Fruit fly (Drosophila melanogaster) whole organism, embryonic: ENCODE data around the gene KdelR.

Source experiments
- Asciz ChIP-seq: fragments of 200-800 bp; sonication (Bioruptor generic); optimal IDR thresholded peaks from 2 replicates; lab custom pipeline; 2017; ENCODE audit warnings: missing biosample characterization, mild to moderate bottlenecking, missing genetic modification characterization, missing genetic modification reagents
- Awh ChIP-seq: fragments of 200-800 bp; sonication (Bioruptor generic); IDR thresholded peaks from 2 replicates; pipeline ENCODE4, ENCODE4 v1.3.6; 2022; ENCODE audit warnings: missing biosample characterization, missing genetic modification characterization
- BtbVII ChIP-seq: fragments of 200-800 bp; sonication (Bioruptor generic); optimal IDR thresholded peaks from 3 replicates; lab custom pipeline; 2017; ENCODE audit warnings: missing biosample characterization, mild to moderate bottlenecking, missing genetic modification characterization
- CG10654 ChIP-seq: fragments of 200-800 bp; sonication (Bioruptor generic); optimal IDR thresholded peaks from 2 replicates; lab custom pipeline; 2016; ENCODE audit warnings: missing biosample characterization, missing genetic modification characterization
- CG10979 ChIP-seq: fragments of 200-800 bp; sonication (Bioruptor generic); optimal IDR thresholded peaks from 2 replicates; lab custom pipeline; 2018; ENCODE audit warnings: missing biosample characterization, mild to moderate bottlenecking, missing genetic modification characterization, moderate library complexity
- CG12299 ChIP-seq: fragments of 200-800 bp; sonication (Bioruptor generic); optimal IDR thresholded peaks from 2 replicates; lab custom pipeline; 2018; ENCODE audit warnings: missing biosample characterization, mild to moderate bottlenecking, missing genetic modification characterization
- CG12744 ChIP-seq: fragments of 200-800 bp; sonication (Bioruptor generic); optimal IDR thresholded peaks from 2 replicates; lab custom pipeline; 2016; ENCODE audit warnings: missing biosample characterization, missing genetic modification characterization
- CG13287 ChIP-seq: fragments of 200-800 bp; sonication (Bioruptor generic); IDR thresholded peaks from 2 replicates; pipeline ENCODE4 v1.3.6; 2022; ENCODE audit warnings: missing biosample characterization, missing genetic modification characterization; ENCODE audit not compliant: partially characterized antibody
- CG14014 ChIP-seq: fragments of 200-800 bp; sonication (Bioruptor generic); IDR thresholded peaks from 2 replicates; pipeline ENCODE4 v1.3.6; 2022; ENCODE audit warnings: missing biosample characterization, missing genetic modification characterization
- CG14710 ChIP-seq: fragments of 200-800 bp; sonication (Bioruptor generic); optimal IDR thresholded peaks from 3 replicates; lab custom pipeline; 2019; ENCODE audit warnings: missing biosample characterization, mild to moderate bottlenecking, missing genetic modification characterization, moderate library complexity
- CG14860 ChIP-seq: fragments of 200-800 bp; sonication (Bioruptor generic); IDR thresholded peaks from 3 replicates; pipeline ENCODE4 v1.3.6; 2022; ENCODE audit warnings: missing biosample characterization, missing genetic modification characterization; ENCODE audit not compliant: partially characterized antibody
- CG1602 ChIP-seq: fragments of 200-800 bp; sonication (Bioruptor generic); optimal IDR thresholded peaks from 3 replicates; lab custom pipeline; 2016; ENCODE audit warnings: missing biosample characterization, missing genetic modification characterization
- CG2199 ChIP-seq: fragments of 200-800 bp; sonication (Bioruptor generic); IDR thresholded peaks from 3 replicates; pipeline ENCODE4 v1.3.6; 2022; ENCODE audit warnings: missing biosample characterization, missing genetic modification characterization
- CG3065 ChIP-seq: fragments of 200-800 bp; sonication (Bioruptor generic); optimal IDR thresholded peaks from 2 replicates; lab custom pipeline; 2016; ENCODE audit warnings: missing biosample characterization, missing genetic modification characterization
- CG34224 ChIP-seq: fragments of 200-800 bp; sonication (Bioruptor generic); IDR thresholded peaks from 3 replicates; pipeline ENCODE4 v1.3.6; 2022; ENCODE audit warnings: missing biosample characterization, missing genetic modification characterization; ENCODE audit not compliant: partially characterized antibody
- CG4328 ChIP-seq: fragments of 200-800 bp; sonication (Bioruptor generic); optimal IDR thresholded peaks from 3 replicates; lab custom pipeline; 2017; ENCODE audit warnings: missing biosample characterization, missing genetic modification reagents, missing genetic modification characterization
- CG6791 ChIP-seq: fragments of 200-800 bp; sonication (Bioruptor generic); IDR thresholded peaks from 3 replicates; pipeline ENCODE4 v1.3.6; 2022; ENCODE audit warnings: missing biosample characterization, missing genetic modification characterization; ENCODE audit not compliant: partially characterized antibody
- CG7271 ChIP-seq: fragments of 200-800 bp; sonication (Bioruptor generic); optimal IDR thresholded peaks from 2 replicates; lab custom pipeline; 2018; ENCODE audit warnings: missing biosample characterization, mild to moderate bottlenecking, missing genetic modification characterization, moderate library complexity
- CG7839 ChIP-seq: fragments of 200-800 bp; sonication (Bioruptor generic); optimal IDR thresholded peaks from 3 replicates; lab custom pipeline; 2018; ENCODE audit warnings: missing biosample characterization, mild to moderate bottlenecking, missing genetic modification characterization, moderate library complexity
- CG7987 ChIP-seq: fragments of 200-800 bp; sonication (Bioruptor generic); optimal IDR thresholded peaks from 2 replicates; lab custom pipeline; 2018; ENCODE audit warnings: missing biosample characterization, mild to moderate bottlenecking, missing genetic modification characterization, moderate library complexity
- CG8281 ChIP-seq: fragments of 200-800 bp; sonication (Bioruptor generic); optimal IDR thresholded peaks from 2 replicates; lab custom pipeline; 2018; ENCODE audit warnings: missing biosample characterization, mild to moderate bottlenecking, missing genetic modification characterization, moderate library complexity
- CG9817 ChIP-seq: fragments of 200-800 bp; sonication (Bioruptor generic); optimal IDR thresholded peaks from 2 replicates; lab custom pipeline; 2018; ENCODE audit warnings: missing biosample characterization, mild to moderate bottlenecking, missing genetic modification characterization, moderate library complexity
- Camta ChIP-seq: fragments of 200-800 bp; sonication (Bioruptor generic); optimal IDR thresholded peaks from 2 replicates; lab custom pipeline; 2016; ENCODE audit warnings: missing biosample characterization, missing genetic modification characterization
- CoRest ChIP-seq: fragments of 200-800 bp; sonication (Bioruptor generic); optimal IDR thresholded peaks from 3 replicates; lab custom pipeline; 2018; ENCODE audit warnings: missing biosample characterization, mild to moderate bottlenecking, missing genetic modification characterization, moderate library complexity
- D19A ChIP-seq: fragments of 200-800 bp; optimal IDR thresholded peaks from 3 replicates; lab custom pipeline; 2019; ENCODE audit warnings: missing biosample characterization, mild to moderate bottlenecking, missing genetic modification characterization, moderate library complexity
- Dfd ChIP-seq, 2 experiments: fragments of >200 bp; optimal IDR thresholded peaks; 2 replicates each; lab custom pipeline; 2017; ENCODE audit warnings: missing biosample characterization in 2 of 2, missing genetic modification characterization in 2 of 2
- Dll ChIP-seq: fragments of 200-800 bp; sonication (Bioruptor generic); IDR thresholded peaks from 4 replicates; pipeline ENCODE4 v1.3.6; 2022; ENCODE audit warnings: missing biosample characterization, missing genetic modification characterization; ENCODE audit not compliant: partially characterized antibody
- Doc2 ChIP-seq: fragments of 200-800 bp; sonication (Bioruptor generic); IDR thresholded peaks from 2 replicates; pipeline ENCODE4 v1.3.6; 2022; ENCODE audit warnings: missing biosample characterization, missing genetic modification characterization
- Elba2 ChIP-seq: fragments of 200-800 bp; sonication (Bioruptor generic); optimal IDR thresholded peaks from 3 replicates; lab custom pipeline; 2016; ENCODE audit warnings: missing biosample characterization, missing genetic modification characterization
- HHEX ChIP-seq: fragments of 200-800 bp; sonication (Bioruptor generic); optimal IDR thresholded peaks from 3 replicates; lab custom pipeline; 2017; ENCODE audit warnings: missing biosample characterization, mild to moderate bottlenecking, missing genetic modification characterization, missing genetic modification reagents
- HmgZ ChIP-seq: fragments of 200-800 bp; sonication (Bioruptor generic); optimal IDR thresholded peaks from 2 replicates; lab custom pipeline; 2018; ENCODE audit warnings: missing biosample characterization, mild to moderate bottlenecking, missing genetic modification characterization
- MBD-R2 ChIP-seq: fragments of 200-800 bp; sonication (Bioruptor generic); IDR thresholded peaks from 2 replicates; pipeline ENCODE4 v1.3.6; 2022; ENCODE audit warnings: missing biosample characterization, missing genetic modification characterization
- MESR4 ChIP-seq: fragments of 200-800 bp; sonication (Bioruptor generic); optimal IDR thresholded peaks from 2 replicates; lab custom pipeline; 2018; ENCODE audit warnings: missing biosample characterization, mild to moderate bottlenecking, missing genetic modification characterization, moderate library complexity
- MTF-1 ChIP-seq: fragments of 200-800 bp; sonication (Bioruptor generic); optimal IDR thresholded peaks from 2 replicates; lab custom pipeline; 2018; ENCODE audit warnings: missing biosample characterization, mild to moderate bottlenecking, missing genetic modification characterization, borderline replicate concordance
- Oli ChIP-seq: fragments of 200-800 bp; sonication (Bioruptor generic); optimal IDR thresholded peaks from 2 replicates; lab custom pipeline; 2018; ENCODE audit warnings: missing biosample characterization, mild to moderate bottlenecking, missing genetic modification characterization, moderate library complexity
- Sin3A ChIP-seq: fragments of >200 bp; optimal IDR thresholded peaks from 2 replicates; lab custom pipeline; 2018
- ara ChIP-seq: fragments of 200-800 bp; sonication (Bioruptor generic); IDR thresholded peaks from 2 replicates; pipeline ENCODE4 v1.3.6; 2022; ENCODE audit warnings: missing biosample characterization, missing genetic modification characterization
- corto ChIP-seq: fragments of 200-800 bp; sonication (Bioruptor generic); optimal IDR thresholded peaks from 2 replicates; lab custom pipeline; 2016; ENCODE audit warnings: missing biosample characterization, mild to moderate bottlenecking, missing genetic modification characterization, moderate library complexity
- dimm ChIP-seq: fragments of 200-800 bp; sonication (Bioruptor generic); IDR thresholded peaks from 2 replicates; pipeline ENCODE4 v1.3.6; 2022; ENCODE audit warnings: missing biosample characterization, missing genetic modification characterization
- en ChIP-seq: fragments of 200-800 bp; sonication (Bioruptor generic); optimal IDR thresholded peaks from 2 replicates; lab custom pipeline; 2016; ENCODE audit warnings: missing biosample characterization, missing genetic modification characterization
- ftz-f1 ChIP-seq: fragments of 200-800 bp; sonication (Bioruptor generic); optimal IDR thresholded peaks from 2 replicates; lab custom pipeline; 2016; ENCODE audit warnings: missing biosample characterization, missing genetic modification characterization
- gsb ChIP-seq: fragments of 200-800 bp; sonication (Bioruptor generic); IDR thresholded peaks from 2 replicates; pipeline ENCODE4 v1.3.6; 2022; ENCODE audit warnings: missing biosample characterization, missing genetic modification characterization
- hkb ChIP-seq, 2 experiments: fragments of 200-800 bp in 1 of 2; fragments of >200 bp in 1 of 2; sonication (Bioruptor generic) in 1 of 2; IDR thresholded peaks in 1 of 2; optimal IDR thresholded peaks in 1 of 2; 2 replicates each; pipeline versions ENCODE4 v1.3.6 to Lab custom; 2017 to 2022; ENCODE audit warnings: missing biosample characterization in 1 of 2, missing genetic modification characterization in 1 of 2
- hth ChIP-seq: fragments of >200 bp; optimal IDR thresholded peaks from 2 replicates; lab custom pipeline; 2017; ENCODE audit warnings: inconsistent platforms
- jumu ChIP-seq: fragments of 200-800 bp; sonication (Bioruptor generic); optimal IDR thresholded peaks from 3 replicates; lab custom pipeline; 2016; ENCODE audit warnings: missing biosample characterization, missing genetic modification characterization
- lilli ChIP-seq: fragments of 200-800 bp; sonication (Bioruptor generic); optimal IDR thresholded peaks from 3 replicates; lab custom pipeline; 2016; ENCODE audit warnings: missing biosample characterization, missing genetic modification characterization
- nerfin-1 ChIP-seq: fragments of 200-800 bp; sonication (Bioruptor generic); optimal IDR thresholded peaks from 3 replicates; lab custom pipeline; 2019; ENCODE audit warnings: missing biosample characterization, mild to moderate bottlenecking, missing genetic modification characterization, moderate library complexity
- psq ChIP-seq: fragments of 200-800 bp; sonication (Bioruptor generic); optimal IDR thresholded peaks from 2 replicates; lab custom pipeline; 2017; ENCODE audit warnings: missing biosample characterization, missing genetic modification characterization
- ssp ChIP-seq: fragments of 200-800 bp; sonication (Bioruptor generic); IDR thresholded peaks from 2 replicates; pipeline ENCODE4 v1.3.6; 2022; ENCODE audit warnings: missing biosample characterization, missing genetic modification characterization
- vfl ChIP-seq: fragments of 200-800 bp; sonication (Bioruptor generic); optimal IDR thresholded peaks from 2 replicates; lab custom pipeline; 2016; ENCODE audit warnings: missing biosample characterization, missing genetic modification characterization

Gene KdelR

dm6 chr2L:10403803-10404315, 22.8 kb upstream of the KdelR start (continued):
- TF ChIP-seq HmgZ (tag; lab: Kevin White, UChicago) (peak; percentile 3), CG1602 (GFP tag; lab: Kevin White, UChicago) (no peak), nerfin-1 (tag; lab: Kevin White, UChicago) (no peak), hth (lab: Kevin White, UChicago) (no peak), ftz-f1 (GFP tag; lab: Kevin White, UChicago) (no peak), CG14014 (no peak), CoRest (tag; lab: Kevin White, UChicago) (no peak), lilli (GFP tag; lab: Kevin White, UChicago) (no peak), CG13287 (GFP tag; lab: Robert Waterston, UW) (peak; percentile 62), CG7271 (tag; lab: Kevin White, UChicago) (no peak), psq (GFP tag; lab: Kevin White, UChicago) (no peak), hkb (optimal IDR thresholded peaks at IDR 0.05; lab: Kevin White, UChicago) (no peak), hkb (GFP tag; IDR thresholded peaks at IDR 0.05; lab: Robert Waterston, UW) (no peak), Sin3A (lab: Kevin White, UChicago) (no peak), Elba2 (GFP tag; lab: Kevin White, UChicago) (no peak), ssp (GFP tag; lab: Robert Waterston, UW) (no peak), CG10654 (GFP tag; lab: Kevin White, UChicago) (no peak), CG8281 (tag; lab: Kevin White, UChicago) (no peak), CG12299 (tag; lab: Kevin White, UChicago) (no peak), D19A (tag; lab: Kevin White, UChicago) (no peak), Oli (no peak), CG14710 (peak; percentile 1), Asciz (no peak), en (GFP tag; lab: Kevin White, UChicago) (no peak), MTF-1 (GFP tag; lab: Kevin White, UChicago) (no peak), CG12744 (no peak), CG4328 (GFP tag; lab: Kevin White, UChicago) (no peak), ara (GFP tag; lab: Robert Waterston, UW) (no peak), gsb (GFP tag; lab: Robert Waterston, UW) (no peak), CG6791 (peak; percentile 32; the same call in 1 of the 3 replicates), MBD-R2 (peak; percentile 52), CG34224 (GFP tag; lab: Robert Waterston, UW) (peak; percentile 44; the same call in 2 of the 3 replicates), CG9817 (tag; lab: Kevin White, UChicago) (no peak), BtbVII (no peak), Camta (GFP tag; lab: Kevin White, UChicago) (no peak), vfl (no peak), corto (GFP tag; lab: Kevin White, UChicago) (no peak), Dll (GFP tag; lab: Robert Waterston, UW) (peak; percentile 63), dimm (no peak), CG10979 (tag; lab: Kevin White, UChicago) (no peak), MESR4 (peak; percentile 54), CG2199 (no peak), CG14860 (GFP tag; lab: Robert Waterston, UW) (peak; percentile 42; the same call in 1 of the 3 replicates), CG7839 (tag; lab: Kevin White, UChicago) (no peak), Dfd (GFP tag; optimal IDR thresholded peaks at IDR 0.05; lab: Kevin White, UChicago) (no peak), CG7987 (no peak), CG3065 (GFP tag; lab: Kevin White, UChicago) (peak; percentile 95), HHEX (no peak), jumu (GFP tag; lab: Kevin White, UChicago) (no peak), Doc2 (GFP tag; lab: Robert Waterston, UW) (no peak), Awh (GFP tag; lab: Robert Waterston, UW) (no peak)
